Fruit fly (Drosophila melanogaster) whole organism, embryonic: ENCODE data around the gene CG6330.

Experiments used
- Ada2b ChIP-seq: fragments of 200-800 bp; sonication (Bioruptor generic); IDR thresholded peaks from 2 replicates; pipeline ENCODE4 v1.3.6; 2022; ENCODE audit warnings: missing biosample characterization, missing genetic modification characterization
- Aef1 ChIP-seq: fragments of 200-800 bp; sonication (Bioruptor generic); IDR thresholded peaks from 3 replicates; pipeline ENCODE4 v1.3.6; 2022; ENCODE audit warnings: missing biosample characterization, missing genetic modification characterization
- C15 ChIP-seq: fragments of 200-800 bp; sonication (Bioruptor generic); IDR thresholded peaks from 3 replicates; pipeline ENCODE4 v1.3.6; 2022; ENCODE audit warnings: missing biosample characterization, missing genetic modification characterization
- CG10366 ChIP-seq: fragments of 200-800 bp; sonication (Bioruptor generic); IDR thresholded peaks from 2 replicates; pipeline ENCODE4 v1.3.6; 2022; ENCODE audit warnings: missing biosample characterization, missing genetic modification characterization
- CG1233 ChIP-seq: fragments of 200-800 bp; sonication (Bioruptor generic); optimal IDR thresholded peaks from 4 replicates; lab custom pipeline; 2018; ENCODE audit warnings: missing biosample characterization, mild to moderate bottlenecking, missing genetic modification characterization
- CG13287 ChIP-seq: fragments of 200-800 bp; sonication (Bioruptor generic); IDR thresholded peaks from 2 replicates; pipeline ENCODE4 v1.3.6; 2022; ENCODE audit warnings: missing biosample characterization, missing genetic modification characterization; ENCODE audit not compliant: partially characterized antibody
- CG13424 ChIP-seq: fragments of 200-800 bp; sonication (Bioruptor generic); optimal IDR thresholded peaks from 2 replicates; lab custom pipeline; 2019; ENCODE audit warnings: missing biosample characterization, mild to moderate bottlenecking, missing genetic modification characterization, moderate library complexity
- CG15514 ChIP-seq: fragments of 200-800 bp; sonication (Bioruptor generic); optimal IDR thresholded peaks from 3 replicates; lab custom pipeline; 2017; ENCODE audit warnings: missing biosample characterization, missing genetic modification characterization, mild to moderate bottlenecking, moderate library complexity, missing genetic modification reagents
- CG16815 ChIP-seq: fragments of 200-800 bp; sonication (Bioruptor generic); optimal IDR thresholded peaks from 3 replicates; lab custom pipeline; 2017; ENCODE audit warnings: missing biosample characterization, mild to moderate bottlenecking, missing genetic modification characterization
- CG17829 ChIP-seq: fragments of 200-800 bp; optimal IDR thresholded peaks from 2 replicates; lab custom pipeline; 2019; ENCODE audit warnings: missing biosample characterization, mild to moderate bottlenecking, missing genetic modification characterization, moderate library complexity
- CG30431 ChIP-seq: fragments of 200-800 bp; sonication (Bioruptor generic); optimal IDR thresholded peaks from 2 replicates; lab custom pipeline; 2017; ENCODE audit warnings: missing biosample characterization, missing genetic modification characterization
- CG31365 ChIP-seq: fragments of 200-800 bp; sonication (Bioruptor generic); optimal IDR thresholded peaks from 2 replicates; lab custom pipeline; 2018; ENCODE audit warnings: missing biosample characterization, mild to moderate bottlenecking, missing genetic modification characterization
- CG31388 ChIP-seq: fragments of 200-800 bp; sonication (Bioruptor generic); optimal IDR thresholded peaks from 2 replicates; lab custom pipeline; 2016; ENCODE audit warnings: missing biosample characterization, missing genetic modification characterization
- CG3407 ChIP-seq: fragments of 200-800 bp; sonication (Bioruptor generic); optimal IDR thresholded peaks from 2 replicates; lab custom pipeline; 2018; ENCODE audit warnings: missing biosample characterization, mild to moderate bottlenecking, missing genetic modification characterization
- CG34224 ChIP-seq: fragments of 200-800 bp; sonication (Bioruptor generic); IDR thresholded peaks from 3 replicates; pipeline ENCODE4 v1.3.6; 2022; ENCODE audit warnings: missing biosample characterization, missing genetic modification characterization; ENCODE audit not compliant: partially characterized antibody
- CG34422 ChIP-seq: fragments of 200-800 bp; sonication (Bioruptor generic); IDR thresholded peaks from 3 replicates; pipeline ENCODE4 v1.3.6; 2022; ENCODE audit warnings: missing biosample characterization, missing genetic modification characterization
- CG5953 ChIP-seq: fragments of 200-800 bp; sonication (Bioruptor generic); IDR thresholded peaks from 2 replicates; pipeline ENCODE4 v1.3.6; 2022; ENCODE audit warnings: missing biosample characterization, missing genetic modification characterization
- CG6854 ChIP-seq: fragments of 200-800 bp; sonication (Bioruptor generic); optimal IDR thresholded peaks from 3 replicates; lab custom pipeline; 2017; ENCODE audit warnings: missing biosample characterization, mild to moderate bottlenecking, missing genetic modification characterization
- CG8359 ChIP-seq: fragments of 200-800 bp; sonication (Bioruptor generic); optimal IDR thresholded peaks from 2 replicates; lab custom pipeline; 2017; ENCODE audit warnings: missing biosample characterization, mild to moderate bottlenecking, missing genetic modification characterization, borderline replicate concordance
- CG8944 ChIP-seq: fragments of 200-800 bp; sonication (Bioruptor generic); optimal IDR thresholded peaks from 3 replicates; lab custom pipeline; 2016; ENCODE audit warnings: missing biosample characterization, missing genetic modification characterization
- CG9876 ChIP-seq: fragments of 200-800 bp; sonication (Bioruptor generic); optimal IDR thresholded peaks from 2 replicates; lab custom pipeline; 2016; ENCODE audit warnings: missing biosample characterization, missing genetic modification characterization
- D19A ChIP-seq: fragments of 200-800 bp; optimal IDR thresholded peaks from 3 replicates; lab custom pipeline; 2019; ENCODE audit warnings: missing biosample characterization, mild to moderate bottlenecking, missing genetic modification characterization, moderate library complexity
- Dfd ChIP-seq, 2 experiments: fragments of >200 bp; optimal IDR thresholded peaks; 2 replicates each; lab custom pipeline; 2017; ENCODE audit warnings: missing biosample characterization in 2 of 2, missing genetic modification characterization in 2 of 2
- Dip2 ChIP-seq: fragments of 200-800 bp; sonication (Bioruptor generic); IDR thresholded peaks from 2 replicates; pipeline ENCODE4 v1.3.6; 2022; ENCODE audit warnings: missing biosample characterization, missing genetic modification characterization
- HLH3B ChIP-seq: fragments of 200-800 bp; sonication (Bioruptor generic); IDR thresholded peaks from 2 replicates; pipeline ENCODE4 v1.3.6; 2022; ENCODE audit warnings: missing biosample characterization, missing genetic modification characterization
- HLHmδ ChIP-seq: fragments of 200-800 bp; sonication (Bioruptor generic); optimal IDR thresholded peaks from 2 replicates; lab custom pipeline; 2018; ENCODE audit warnings: missing biosample characterization, mild to moderate bottlenecking, missing genetic modification characterization, moderate library complexity
- Hr39 ChIP-seq: fragments of >200 bp; optimal IDR thresholded peaks from 2 replicates; lab custom pipeline; 2017
- Kr ChIP-seq: fragments of 200-800 bp; sonication (Bioruptor generic); optimal IDR thresholded peaks from 2 replicates; lab custom pipeline; 2017; ENCODE audit warnings: missing biosample characterization, mild to moderate bottlenecking, missing genetic modification characterization
- NFAT ChIP-seq: fragments of 200-800 bp; sonication (Bioruptor generic); IDR thresholded peaks from 2 replicates; pipeline ENCODE4 v1.3.6; 2022; ENCODE audit warnings: missing biosample characterization, missing genetic modification characterization
- Nf-YA ChIP-seq: fragments of 200-800 bp; sonication (Bioruptor generic); IDR thresholded peaks from 2 replicates; pipeline ENCODE4 v1.3.6; 2022; ENCODE audit warnings: missing biosample characterization, missing genetic modification characterization
- Ptx1 ChIP-seq: fragments of 200-800 bp; sonication (Bioruptor generic); IDR thresholded peaks from 2 replicates; pipeline ENCODE4 v1.3.6; 2022; ENCODE audit warnings: missing biosample characterization, missing genetic modification characterization
- Scr ChIP-seq: fragments of 200-800 bp; sonication (Bioruptor generic); IDR thresholded peaks from 2 replicates; pipeline ENCODE4 v1.3.6; 2022; ENCODE audit warnings: missing biosample characterization, missing genetic modification characterization; ENCODE audit not compliant: partially characterized antibody
- ara ChIP-seq: fragments of 200-800 bp; sonication (Bioruptor generic); IDR thresholded peaks from 2 replicates; pipeline ENCODE4 v1.3.6; 2022; ENCODE audit warnings: missing biosample characterization, missing genetic modification characterization
- br ChIP-seq: fragments of >200 bp; optimal IDR thresholded peaks from 2 replicates; lab custom pipeline; 2017
- corto ChIP-seq: fragments of 200-800 bp; sonication (Bioruptor generic); optimal IDR thresholded peaks from 2 replicates; lab custom pipeline; 2016; ENCODE audit warnings: missing biosample characterization, mild to moderate bottlenecking, missing genetic modification characterization, moderate library complexity
- fru ChIP-seq: fragments of >200 bp; optimal IDR thresholded peaks from 2 replicates; lab custom pipeline; 2017
- gcm2 ChIP-seq: fragments of 200-800 bp; sonication (Bioruptor generic); optimal IDR thresholded peaks from 2 replicates; lab custom pipeline; 2016; ENCODE audit warnings: missing biosample characterization, missing genetic modification characterization
- grau ChIP-seq: fragments of 200-800 bp; optimal IDR thresholded peaks from 3 replicates; lab custom pipeline; 2019; ENCODE audit warnings: missing biosample characterization, mild to moderate bottlenecking, missing genetic modification characterization, moderate library complexity
- grn ChIP-seq: fragments of 200-800 bp; sonication (Bioruptor generic); optimal IDR thresholded peaks from 3 replicates; lab custom pipeline; 2017; ENCODE audit warnings: missing biosample characterization, missing genetic modification characterization
- gsb-n ChIP-seq: fragments of 200-800 bp; sonication (Bioruptor generic); optimal IDR thresholded peaks from 3 replicates; lab custom pipeline; 2018; ENCODE audit warnings: missing biosample characterization, mild to moderate bottlenecking, missing genetic modification characterization
- ham ChIP-seq: fragments of 200-800 bp; sonication (Bioruptor generic); IDR thresholded peaks from 2 replicates; pipeline ENCODE4 v1.3.6; 2022; ENCODE audit warnings: missing biosample characterization, missing genetic modification characterization
- lbe ChIP-seq: fragments of 200-800 bp; sonication (Bioruptor generic); optimal IDR thresholded peaks from 2 replicates; lab custom pipeline; 2016; ENCODE audit warnings: missing biosample characterization, mild to moderate bottlenecking, missing genetic modification characterization
- lov ChIP-seq, 2 experiments: fragments of 200-800 bp in 1 of 2; fragments of >200 bp in 1 of 2; sonication (Bioruptor generic) in 1 of 2; IDR thresholded peaks in 1 of 2; optimal IDR thresholded peaks in 1 of 2; 2 replicates in 1 of 2; 3 replicates in 1 of 2; pipeline versions ENCODE4 v1.3.6 to Lab custom; 2017 to 2022; ENCODE audit warnings: missing biosample characterization in 1 of 2, missing genetic modification characterization in 1 of 2
- maf-S ChIP-seq: fragments of 200-800 bp; sonication (Bioruptor generic); optimal IDR thresholded peaks from 2 replicates; lab custom pipeline; 2016; ENCODE audit warnings: missing biosample characterization, missing genetic modification characterization
- mam ChIP-seq: fragments of 200-800 bp; sonication (Bioruptor generic); optimal IDR thresholded peaks from 3 replicates; lab custom pipeline; 2016; ENCODE audit warnings: missing biosample characterization, missing genetic modification characterization
- p53 ChIP-seq: fragments of 200-800 bp; sonication (Bioruptor generic); optimal IDR thresholded peaks from 2 replicates; lab custom pipeline; 2016; ENCODE audit warnings: missing biosample characterization, missing genetic modification characterization
- pan ChIP-seq, 4 experiments: fragments of >200 bp in 3 of 4; fragments of 200-800 bp in 1 of 4; sonication (Bioruptor generic) in 1 of 4; optimal IDR thresholded peaks in 3 of 4; IDR thresholded peaks in 1 of 4; 2 replicates each; pipeline versions ENCODE4 v1.3.6 to Lab custom; 2017 to 2022; ENCODE audit warnings: missing biosample characterization in 2 of 4, missing genetic modification characterization in 2 of 4, mixed read lengths in 1 of 4
- peb ChIP-seq: fragments of 200-800 bp; sonication (Bioruptor generic); IDR thresholded peaks from 2 replicates; pipeline ENCODE4 v1.3.6; 2022; ENCODE audit warnings: missing biosample characterization, missing genetic modification characterization
- pfk ChIP-seq: fragments of 200-800 bp; sonication (Bioruptor generic); optimal IDR thresholded peaks from 2 replicates; lab custom pipeline; 2018; ENCODE audit warnings: missing biosample characterization, mild to moderate bottlenecking, missing genetic modification characterization, moderate library complexity
- salm ChIP-seq: fragments of 200-800 bp; sonication (Bioruptor generic); optimal IDR thresholded peaks from 2 replicates; lab custom pipeline; 2018; ENCODE audit warnings: missing biosample characterization, mild to moderate bottlenecking, missing genetic modification characterization
- sob ChIP-seq: fragments of 200-800 bp; sonication (Bioruptor generic); IDR thresholded peaks from 2 replicates; pipeline ENCODE4 v1.3.6; 2022; ENCODE audit warnings: missing biosample characterization, missing genetic modification characterization
- tin ChIP-seq: fragments of 200-800 bp; sonication (Bioruptor generic); optimal IDR thresholded peaks from 3 replicates; lab custom pipeline; 2016; ENCODE audit warnings: missing biosample characterization, missing genetic modification characterization

The CG6330 gene

dm6 chr3R:26928424-26928823 lies 29.9 kb downstream of the CG6330 start (continued):
- TF ChIP-seq NFAT (GFP tag; lab: Robert Waterston, UW), result no peak
- peak; percentile 13 for TF ChIP-seq CG1233 (GFP tag; lab: Kevin White, UChicago)
- TF ChIP-seq lbe, result peak; percentile 77
- peak; percentile 39 for TF ChIP-seq gsb-n
- TF ChIP-seq maf-S (GFP tag; lab: Kevin White, UChicago), result no peak
- no peak for TF ChIP-seq p53
- no peak for TF ChIP-seq CG16815 (GFP tag; lab: Kevin White, UChicago)
- TF ChIP-seq CG5953, result 0 out of 2 replicates have a peak, but pooled peaks have one; percentile 38
- TF ChIP-seq pan (optimal IDR thresholded peaks at IDR 0.05; lab: Kevin White, UChicago), result no peak
- peak in 1 of 2 experiments; percentile 63 for TF ChIP-seq pan (GFP tag; optimal IDR thresholded peaks at IDR 0.05 in 1 of 2, IDR thresholded peaks at IDR 0.05 in 1 of 2)
- no peak for TF ChIP-seq Nf-YA (GFP tag; lab: Robert Waterston, UW)
- 0 out of 2 replicates have a peak, but pooled peaks have one; percentile 60 for TF ChIP-seq Ada2b (GFP tag; lab: Robert Waterston, UW)
- TF ChIP-seq fru, result no peak
- peak; percentile 72 for TF ChIP-seq CG10366 (GFP tag; lab: Robert Waterston, UW)
- TF ChIP-seq CG9876, result no peak
- no peak for TF ChIP-seq Kr (GFP tag; lab: Kevin White, UChicago)
- no peak for TF ChIP-seq C15 (GFP tag; lab: Robert Waterston, UW)
- no peak for TF ChIP-seq br
- no peak for TF ChIP-seq CG34422
- no peak for TF ChIP-seq CG13287 (GFP tag; lab: Robert Waterston, UW)
- no peak for TF ChIP-seq CG34224 (GFP tag; lab: Robert Waterston, UW)
- TF ChIP-seq CG8359 (GFP tag; lab: Kevin White, UChicago), result peak; percentile 5
- peak; percentile 73 for TF ChIP-seq grau (tag; lab: Kevin White, UChicago)
- no peak for TF ChIP-seq gcm2
- TF ChIP-seq tin, result no peak
- TF ChIP-seq Scr (GFP tag; lab: Robert Waterston, UW), result no peak
- no peak for TF ChIP-seq HLHmδ
- TF ChIP-seq Dfd (GFP tag; optimal IDR thresholded peaks at IDR 0.05; lab: Kevin White, UChicago), result no peak
- no peak for TF ChIP-seq CG31388 (GFP tag; lab: Kevin White, UChicago)
- no peak for TF ChIP-seq CG8944
- peak; percentile 66 for TF ChIP-seq HLH3B (GFP tag; lab: Robert Waterston, UW)
- TF ChIP-seq CG6854 (GFP tag; lab: Kevin White, UChicago), result no peak
- no peak for TF ChIP-seq pfk (GFP tag; lab: Kevin White, UChicago)
- TF ChIP-seq ham (GFP tag; lab: Robert Waterston, UW), result no peak
- no peak for TF ChIP-seq mam (GFP tag; lab: Kevin White, UChicago)
- no peak for TF ChIP-seq peb (GFP tag; lab: Robert Waterston, UW)
- TF ChIP-seq CG15514 (GFP tag; lab: Kevin White, UChicago), result no peak
- TF ChIP-seq lov (optimal IDR thresholded peaks at IDR 0.05; lab: Kevin White, UChicago), result no peak
- no peak for TF ChIP-seq lov (GFP tag; IDR thresholded peaks at IDR 0.05; lab: Robert Waterston, UW)
- TF ChIP-seq grn (GFP tag; lab: Kevin White, UChicago), result no peak
- TF ChIP-seq D19A (tag; lab: Kevin White, UChicago), result peak; percentile 10
- no peak for TF ChIP-seq CG17829
- TF ChIP-seq salm (tag; lab: Kevin White, UChicago), result peak; percentile 50
- no peak for TF ChIP-seq Hr39 (lab: Kevin White, UChicago)
- peak; percentile 36 for TF ChIP-seq CG3407 (GFP tag; lab: Kevin White, UChicago)
- TF ChIP-seq CG31365 (tag; lab: Kevin White, UChicago), result no peak
- TF ChIP-seq corto (GFP tag; lab: Kevin White, UChicago), result peak; percentile 86
- no peak for TF ChIP-seq Aef1 (GFP tag; lab: Robert Waterston, UW)
- TF ChIP-seq CG13424 (tag; lab: Kevin White, UChicago), result peak; percentile 86
- TF ChIP-seq ara (GFP tag; lab: Robert Waterston, UW), result peak; percentile 49; the same call in 1 of the 2 replicates
- TF ChIP-seq Ptx1 (GFP tag; lab: Robert Waterston, UW), result peak; percentile 29; the same call in 1 of the 2 replicates
- no peak for TF ChIP-seq Dip2
- no peak for TF ChIP-seq CG30431 (GFP tag; lab: Kevin White, UChicago)
- peak; percentile 64 for TF ChIP-seq sob (GFP tag; lab: Robert Waterston, UW)
